Fruit fly (Drosophila melanogaster): ENCODE measurements around the gene Septin2.

Gene Septin2

dm6 chr3R:20594194-20595144 lies 6.3 kb upstream of the Septin2 start (continued):
- TF ChIP-seq Blimp-1 (GFP tag; optimal IDR thresholded peaks at IDR 0.05) (peak; percentile 97), CG10654 (GFP tag; optimal IDR thresholded peaks at IDR 0.05) (peak; percentile 81), CG30431 (GFP tag; optimal IDR thresholded peaks at IDR 0.05) (peak; percentile 68), CG17328 (GFP tag; IDR thresholded peaks at IDR 0.05) (peak; percentile 82), Eip74EF (GFP tag; optimal IDR thresholded peaks at IDR 0.05) (peak in 1 of 2 experiments; percentile 94), CG12942 (GFP tag; optimal IDR thresholded peaks at IDR 0.05) (peak; percentile 62), Hsf (GFP tag; optimal IDR thresholded peaks at IDR 0.05) (peak; percentile 25), GATAe (GFP tag; conservative IDR thresholded peaks at IDR 0.05) (no peak; the same call in 1 of the 2 replicates), prd (optimal IDR thresholded peaks at IDR 0.05) (no peak), prd (GFP tag; IDR thresholded peaks at IDR 0.05) (peak; percentile 86), Vsx1 (GFP tag; optimal IDR thresholded peaks at IDR 0.05) (peak; percentile 73), YL-1 (GFP tag; optimal IDR thresholded peaks at IDR 0.05) (peak; percentile 20), CG31388 (GFP tag; optimal IDR thresholded peaks at IDR 0.05) (peak; percentile 55), abd-A (tag; optimal IDR thresholded peaks at IDR 0.05) (no peak), gem (tag; optimal IDR thresholded peaks at IDR 0.05) (peak; percentile 98), CG16813 (GFP tag; IDR thresholded peaks at IDR 0.05; ENCODE audit: partially characterized antibody) (no peak), maf-S (GFP tag; optimal IDR thresholded peaks at IDR 0.05) (no peak), Ptx1 (GFP tag; IDR thresholded peaks at IDR 0.05) (peak; percentile 89), pnt (GFP tag; optimal IDR thresholded peaks at IDR 0.05) (peak; percentile 3), CG13287 (GFP tag; IDR thresholded peaks at IDR 0.05; ENCODE audit: partially characterized antibody) (no peak), CG11560 (tag; IDR thresholded peaks at IDR 0.05) (no peak), ac (GFP tag; optimal IDR thresholded peaks at IDR 0.05) (peak; percentile 91), wdn (GFP tag; IDR thresholded peaks at IDR 0.05) (peak; percentile 46; the same call in 1 of the 2 replicates), danr (GFP tag; IDR thresholded peaks at IDR 0.05) (peak; percentile 68), CG34376 (GFP tag; optimal IDR thresholded peaks at IDR 0.05) (peak; percentile 36), tgo (GFP tag; IDR thresholded peaks at IDR 0.05) (peak; percentile 84), wor (GFP tag; IDR thresholded peaks at IDR 0.05) (peak; percentile 86), NC2β (GFP tag; optimal IDR thresholded peaks at IDR 0.05) (no peak), CG10543 (GFP tag; optimal IDR thresholded peaks at IDR 0.05) (peak; percentile 72), gro (GFP tag; optimal IDR thresholded peaks at IDR 0.05) (no peak), odd (GFP tag; optimal IDR thresholded peaks at IDR 0.05) (peak; percentile 85), CG14710 (tag; optimal IDR thresholded peaks at IDR 0.05) (peak; percentile 98), HHEX (GFP tag; optimal IDR thresholded peaks at IDR 0.05) (peak; percentile 80), CG9932 (GFP tag; IDR thresholded peaks at IDR 0.05) (no peak), CG1602 (GFP tag; optimal IDR thresholded peaks at IDR 0.05) (peak; percentile 86), CG8924 (tag; optimal IDR thresholded peaks at IDR 0.05) (peak; percentile 94), CG17385 (GFP tag; optimal IDR thresholded peaks at IDR 0.05) (peak; percentile 82), CG33557 (GFP tag; optimal IDR thresholded peaks at IDR 0.05) (peak; percentile 95), crp (GFP tag; optimal IDR thresholded peaks at IDR 0.05) (peak in 1 of 2 experiments; percentile 35), D19B (GFP tag; optimal IDR thresholded peaks at IDR 0.05) (no peak), CG10321 (GFP tag; IDR thresholded peaks at IDR 0.05) (no peak), Mes4 (GFP tag; optimal IDR thresholded peaks at IDR 0.05) (no peak), dati (GFP tag; IDR thresholded peaks at IDR 0.05) (peak; percentile 64; the same call in 1 of the 2 replicates), CG11504 (tag; optimal IDR thresholded peaks at IDR 0.05) (peak; percentile 95), CG31224 (GFP tag; IDR thresholded peaks at IDR 0.05) (peak; percentile 38; the same call in 1 of the 2 replicates), E2f2 (GFP tag; IDR thresholded peaks at IDR 0.05) (peak; percentile 53; the same call in 1 of the 2 replicates), usp (GFP tag; optimal IDR thresholded peaks at IDR 0.05) (no peak), D19A (tag; optimal IDR thresholded peaks at IDR 0.05) (peak; percentile 93)
